Worm (Caenorhabditis elegans): ENCODE data around the gene ram-2.

- TF ChIP-seq ref-1 (GFP tag; conservative IDR thresholded peaks at IDR 0.05) (no peak), ztf-29 (GFP tag; IDR thresholded peaks at IDR 0.05) (no peak), med-1 (GFP tag; optimal IDR thresholded peaks at IDR 0.05; ENCODE audit: insufficient read depth) (no peak), tab-1 (GFP tag; IDR thresholded peaks at IDR 0.05) (no peak), flt-1 (GFP tag; IDR thresholded peaks at IDR 0.05) (no peak), T22C8.4 (GFP tag; IDR thresholded peaks at IDR 0.05) (no peak), ztf-23 (GFP tag; IDR thresholded peaks at IDR 0.05) (no peak), cog-1 (tag; optimal IDR thresholded peaks at IDR 0.05) (no peak)
Measured at ce11 chrII:11045872-11046271, 29.2 kb upstream of the ram-2 start, which contains the start of gene col-83.
